Worm (Caenorhabditis elegans): ENCODE results near the gene nas-39.

DNA sequence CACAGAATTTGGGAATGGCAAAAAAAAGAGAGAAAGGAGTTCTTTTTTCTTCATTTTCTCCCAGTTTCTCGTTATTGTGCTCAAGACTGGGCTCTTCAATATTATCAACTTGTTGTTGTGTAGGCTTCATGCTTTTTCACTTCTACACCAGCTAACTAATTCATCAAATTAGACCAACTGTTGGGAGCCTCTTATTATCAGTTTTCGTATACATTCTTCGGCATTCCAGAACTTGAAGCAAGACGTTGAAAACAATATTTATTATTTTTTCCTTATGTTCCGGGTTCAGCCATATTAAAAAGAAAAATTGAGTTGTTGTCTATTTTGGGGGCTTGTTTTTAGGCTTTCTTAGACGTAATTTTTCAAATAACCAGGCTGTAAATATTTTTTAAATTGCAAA lies 26.2 kb downstream of the nas-39 start:
- TF ChIP-seq pha-4 (tag; optimal IDR thresholded peaks at IDR 0.05) (no peak), ets-4 (GFP tag; optimal IDR thresholded peaks at IDR 0.05) (no peak), aptf-3 (GFP tag; IDR thresholded peaks at IDR 0.05) (no peak), die-1 (tag; optimal IDR thresholded peaks at IDR 0.05) (no peak), attf-5 (GFP tag; optimal IDR thresholded peaks at IDR 0.05) (no peak), hmg-20 (GFP tag; IDR thresholded peaks at IDR 0.05) (no peak), F49E8.2 (tag; optimal IDR thresholded peaks at IDR 0.05; ENCODE audit: insufficient read depth) (no peak), B0035.1 (tag; optimal IDR thresholded peaks at IDR 0.05) (no peak), F57A8.1 (GFP tag; optimal IDR thresholded peaks at IDR 0.05) (no peak), ama-1 (optimal IDR thresholded peaks at IDR 0.05) (no peak), ama-1 (GFP tag; optimal IDR thresholded peaks at IDR 0.05) (no peak)

Data from whole organism, young adult.